Worm (Caenorhabditis elegans) whole organism, L1 larva: Measurements from ENCODE around the gene skr-10.

Experiments used
- ama-1 ChIP-seq: fragments of 150-350 bp; optimal IDR thresholded peaks from 2 replicates; lab custom pipeline; 2014
- ceh-82 ChIP-seq, 3 experiments: fragments of 150-350 bp in 1 of 3; sonication (generic microtip) in 2 of 3; optimal IDR thresholded peaks; 2 replicates each; lab custom pipeline; 2014 to 2017; ENCODE audit warnings: missing biosample characterization in 3 of 3, missing genetic modification characterization in 3 of 3
- ces-1 ChIP-seq: fragments of 150-350 bp; optimal IDR thresholded peaks from 2 replicates; lab custom pipeline; 2014; ENCODE audit warnings: missing biosample characterization, missing genetic modification reagents, missing genetic modification characterization
- egl-13 ChIP-seq: sonication (generic microtip); optimal IDR thresholded peaks from 2 replicates; lab custom pipeline; 2016; ENCODE audit warnings: missing genotype, missing genetic modification reagents, missing genetic modification characterization, missing compliant biosample characterization
- elt-3 ChIP-seq, 6 experiments: fragments of 150-350 bp in 1 of 6; sonication (generic microtip); optimal IDR thresholded peaks; 2 replicates each; lab custom pipeline; 2017 to 2018; ENCODE audit warnings: missing biosample characterization in 6 of 6, missing genetic modification characterization in 6 of 6, inconsistent platforms in 1 of 6
- fos-1 ChIP-seq: fragments of 150-350 bp; optimal IDR thresholded peaks from 2 replicates; lab custom pipeline; 2014; ENCODE audit warnings: missing biosample characterization, missing genetic modification characterization
- jun-1 ChIP-seq: fragments of 150-350 bp; optimal IDR thresholded peaks from 2 replicates; lab custom pipeline; 2014; ENCODE audit warnings: missing biosample characterization, missing genetic modification reagents, missing genetic modification characterization
- lin-13 ChIP-seq: fragments of 150-350 bp; optimal IDR thresholded peaks from 2 replicates; lab custom pipeline; 2014; ENCODE audit warnings: missing biosample characterization, missing genetic modification reagents, missing genetic modification characterization
- lir-3 ChIP-seq: sonication (generic microtip); optimal IDR thresholded peaks from 2 replicates; lab custom pipeline; 2016; ENCODE audit warnings: mild to moderate bottlenecking, missing genetic modification characterization, moderate library complexity, missing compliant biosample characterization; ENCODE audit not compliant: poor library complexity
- nhr-76 ChIP-seq: sonication (generic microtip); optimal IDR thresholded peaks from 2 replicates; lab custom pipeline; 2017; ENCODE audit warnings: missing biosample characterization, missing genetic modification characterization
- nhr-77 ChIP-seq: fragments of 150-350 bp; optimal IDR thresholded peaks from 2 replicates; lab custom pipeline; 2014; ENCODE audit warnings: missing biosample characterization, missing genetic modification characterization
- unc-86 ChIP-seq: sonication (generic microtip); optimal IDR thresholded peaks from 2 replicates; lab custom pipeline; 2016; ENCODE audit warnings: missing genetic modification characterization, missing compliant biosample characterization
- zag-1 ChIP-seq: fragments of 150-350 bp; optimal IDR thresholded peaks from 2 replicates; lab custom pipeline; 2014; ENCODE audit warnings: missing biosample characterization, missing genetic modification characterization

DNA sequence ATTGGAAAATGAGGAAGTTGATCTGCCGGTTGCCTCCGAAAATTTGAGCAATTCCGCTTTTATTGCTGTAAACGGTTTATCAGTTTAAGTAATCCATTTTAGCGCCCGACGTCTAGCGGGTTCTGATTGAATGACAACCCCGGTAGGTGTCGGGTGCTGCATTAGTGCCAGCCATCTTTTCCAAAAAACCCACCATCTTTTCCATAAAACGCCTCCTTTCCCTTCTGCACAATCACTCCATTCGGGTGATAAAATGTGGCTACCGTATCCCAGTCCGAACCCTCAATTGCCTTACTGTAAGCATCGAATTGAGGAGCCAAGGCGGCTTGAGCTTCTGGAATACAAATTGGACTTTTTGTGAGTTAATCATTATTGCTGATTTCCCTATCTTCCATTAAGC, 46.4 kb upstream of the skr-10 start:
- no peak for TF ChIP-seq jun-1 (tag; lab: Kevin White, UChicago)
- TF ChIP-seq nhr-77, result no peak
- TF ChIP-seq nhr-76 (tag; lab: Kevin White, UChicago), result no peak
- TF ChIP-seq ama-1, result no peak
- TF ChIP-seq fos-1 (tag; lab: Kevin White, UChicago), result no peak
- no peak for TF ChIP-seq ces-1 (GFP tag; lab: Kevin White, UChicago)
- TF ChIP-seq elt-3 (tag; optimal IDR thresholded peaks at IDR 0.05; lab: Kevin White, UChicago), result no peak
- TF ChIP-seq egl-13 (tag; lab: Kevin White, UChicago), result no peak
- no peak for TF ChIP-seq unc-86 (tag; lab: Kevin White, UChicago)
- no peak for TF ChIP-seq ceh-82 (tag; optimal IDR thresholded peaks at IDR 0.05; lab: Kevin White, UChicago)
- no peak for TF ChIP-seq lir-3
- no peak for TF ChIP-seq lin-13
- no peak for TF ChIP-seq zag-1 (tag; lab: Kevin White, UChicago)
